Worm (Caenorhabditis elegans): ENCODE measurements around the gene cwc-15.

cwc-15 gene

DNA sequence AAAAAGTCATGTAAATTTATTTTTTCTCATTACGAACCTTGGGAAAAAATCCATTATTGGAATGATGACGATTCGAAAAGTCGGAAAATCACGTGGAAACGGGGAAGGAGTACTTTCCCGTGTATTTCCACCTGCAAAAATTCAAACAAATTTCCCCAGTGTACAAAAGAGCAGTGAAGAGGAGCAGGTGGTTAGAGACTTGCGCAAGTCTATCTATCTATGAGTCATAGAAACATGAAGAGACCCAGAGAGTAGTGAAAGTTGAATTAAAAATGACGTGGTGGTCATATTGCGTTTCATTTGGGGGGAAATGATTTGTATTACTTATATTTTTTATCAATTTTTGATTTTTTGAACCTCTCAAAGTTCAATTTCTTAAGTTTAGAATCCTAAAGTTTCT is 22.7 kb upstream of the cwc-15 start, which contains the start of gene nhr-50 (continued):
- TF ChIP-seq nhr-20 (tag; optimal IDR thresholded peaks at IDR 0.05) (peak; percentile 70), elt-3 (tag; optimal IDR thresholded peaks at IDR 0.05) (peak in 1 of 6 experiments; percentile 21), unc-30 (tag; optimal IDR thresholded peaks at IDR 0.05) (no peak), nhr-237 (tag; optimal IDR thresholded peaks at IDR 0.05) (peak; percentile 18), mdl-1 (tag; optimal IDR thresholded peaks at IDR 0.05) (peak in 1 of 2 experiments; percentile 53), ets-5 (GFP tag; IDR thresholded peaks at IDR 0.05) (no peak), nhr-76 (tag; optimal IDR thresholded peaks at IDR 0.05) (no peak), sptf-1 (tag; optimal IDR thresholded peaks at IDR 0.05) (no peak), aly-2 (tag; optimal IDR thresholded peaks at IDR 0.05) (no peak), sup-37 (GFP tag; optimal IDR thresholded peaks at IDR 0.05) (no peak), sox-4 (tag; optimal IDR thresholded peaks at IDR 0.05) (peak; percentile 7), ceh-8 (GFP tag; optimal IDR thresholded peaks at IDR 0.05) (peak; percentile 38), fkh-4 (tag; optimal IDR thresholded peaks at IDR 0.05; ENCODE audit: borderline replicate concordance) (no peak), tlp-1 (tag; optimal IDR thresholded peaks at IDR 0.05) (no peak), pqm-1 (tag; optimal IDR thresholded peaks at IDR 0.05) (no peak), ceh-90 (tag; optimal IDR thresholded peaks at IDR 0.05) (no peak), rnt-1 (tag; optimal IDR thresholded peaks at IDR 0.05) (peak; percentile 10), nhr-77 (tag; optimal IDR thresholded peaks at IDR 0.05) (peak; percentile 51), egl-13 (tag; optimal IDR thresholded peaks at IDR 0.05) (no peak), ceh-63 (GFP tag; optimal IDR thresholded peaks at IDR 0.05) (no peak), xbp-1 (tag; optimal IDR thresholded peaks at IDR 0.05) (peak; percentile 17), nhr-47 (tag; optimal IDR thresholded peaks at IDR 0.05) (peak; percentile 61), ztf-4 (tag; optimal IDR thresholded peaks at IDR 0.05) (no peak), mab-9 (GFP tag; IDR thresholded peaks at IDR 0.05) (no peak), nhr-85 (tag) (peak; percentile 85), swsn-7 (tag; optimal IDR thresholded peaks at IDR 0.05) (peak; percentile 36), pax-3 (tag; optimal IDR thresholded peaks at IDR 0.05) (peak; percentile 36), snpc-4 (tag; optimal IDR thresholded peaks at IDR 0.05) (peak; percentile 5), fkh-8 (tag; optimal IDR thresholded peaks at IDR 0.05) (peak; percentile 88), lin-39 (tag; optimal IDR thresholded peaks at IDR 0.05) (no peak), unc-98 (GFP tag; IDR thresholded peaks at IDR 0.05) (no peak), hlh-17 (GFP tag; optimal IDR thresholded peaks at IDR 0.05; ENCODE audit: borderline replicate concordance) (no peak), ceh-82 (tag; optimal IDR thresholded peaks at IDR 0.05) (peak in 2 of 3 experiments; percentile 16 to 49), nhr-90 (tag; optimal IDR thresholded peaks at IDR 0.05; ENCODE audit: poor library complexity) (peak; percentile 36), lir-3 (tag; optimal IDR thresholded peaks at IDR 0.05; ENCODE audit: poor library complexity) (no peak), efl-3 (GFP tag; optimal IDR thresholded peaks at IDR 0.05) (no peak), lin-15B (tag; optimal IDR thresholded peaks at IDR 0.05) (no peak), lin-35 (GFP tag; optimal IDR thresholded peaks at IDR 0.05) (peak; percentile 13 to 27), C04F5.9 (tag; optimal IDR thresholded peaks at IDR 0.05) (no peak), nhr-19 (GFP tag; conservative IDR thresholded peaks at IDR 0.05) (no peak; the same call in 1 of the 2 replicates)

DNA sequence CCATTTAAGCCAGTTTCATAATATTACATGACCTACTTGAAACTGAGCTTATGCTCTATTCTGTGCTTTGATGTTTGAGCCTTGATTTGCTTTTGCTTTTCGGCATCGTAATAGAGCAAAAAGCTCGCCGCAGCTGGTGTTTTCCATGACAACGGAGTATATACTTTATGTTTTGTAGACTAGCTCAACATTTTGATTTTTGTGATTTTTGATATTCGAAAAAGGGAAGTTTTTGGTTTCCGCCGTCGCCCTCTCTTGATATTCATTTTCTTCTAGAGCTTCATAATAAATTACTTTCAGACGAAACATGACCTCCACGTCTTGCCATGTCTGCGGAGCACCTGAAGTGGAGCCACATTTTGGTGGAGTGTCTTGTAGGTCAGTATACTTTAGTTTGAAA is 20.9 kb upstream of the cwc-15 start, which contains the start of gene nhr-63:
nhr-63 (plus strand) TSS at position 301 of the 400 bp plus-strand sequence.
- no peak for TF ChIP-seq efl-1 (optimal IDR thresholded peaks at IDR 0.05)
- peak in 1 of 2 experiments; percentile 3 for TF ChIP-seq efl-1 (GFP tag; optimal IDR thresholded peaks at IDR 0.05 in 1 of 2)
- no peak for TF ChIP-seq lir-3 (tag; optimal IDR thresholded peaks at IDR 0.05; ENCODE audit: poor library complexity)
